8 worm cellular contexts compared by ENCODE assay signal in the genomic region with DNA sequence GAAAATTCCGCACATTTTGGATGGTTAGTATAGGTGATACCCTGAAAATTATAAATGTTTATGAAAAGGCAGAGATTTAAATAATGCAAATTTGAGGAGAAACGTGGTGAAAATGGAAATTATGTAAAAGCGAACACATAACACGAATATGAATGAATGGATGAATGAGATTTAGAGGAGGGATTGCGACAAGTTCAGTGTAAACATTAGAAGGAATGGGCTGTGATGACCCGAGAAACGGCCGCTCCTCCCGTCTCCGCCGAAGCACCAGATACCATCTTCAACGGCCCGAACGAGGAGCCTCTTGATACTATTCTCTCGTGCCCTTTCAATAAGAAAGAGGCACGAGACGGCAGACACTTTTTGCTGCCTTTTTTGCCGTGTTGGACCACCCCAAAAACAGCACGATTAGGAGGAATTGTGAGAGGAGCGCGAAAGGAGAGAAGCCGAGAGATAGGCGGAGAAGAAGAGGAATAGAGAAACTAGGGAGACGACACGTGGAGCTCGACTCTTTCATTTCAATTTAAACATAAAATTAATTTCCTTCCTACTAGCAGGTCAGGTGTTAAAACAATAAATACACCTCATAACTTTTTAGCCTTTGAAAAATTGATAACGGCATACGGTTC.
TF ChIP-seq lines count a peak whose summit lies in the region.

Gene gfat-1, minus strand, starts transcription at position 51 of the 629 bp plus-strand sequence.

TF ChIP-seq in whole organism, L1 larva, 84 proteins besides CTCF, POLR2A, EP300 and RAD21 (continues in another document):
- no peak for TF ChIP-seq ets-5 (GFP tag; IDR thresholded peaks at IDR 0.05; lab: Robert Waterston, UW)
- TF ChIP-seq nhr-19 (GFP tag; conservative IDR thresholded peaks at IDR 0.05; lab: Robert Waterston, UW) = no peak
- TF ChIP-seq ceh-8 (GFP tag; optimal IDR thresholded peaks at IDR 0.05; lab: Kevin White, UChicago) = no peak
- TF ChIP-seq isw-1 (GFP tag; IDR thresholded peaks at IDR 0.05; lab: Robert Waterston, UW) = no peak
- no peak for TF ChIP-seq ceh-90 (tag; optimal IDR thresholded peaks at IDR 0.05; lab: Kevin White, UChicago)
- TF ChIP-seq mef-2 (tag; optimal IDR thresholded peaks at IDR 0.05; lab: Kevin White, UChicago) = no peak
- peak in 1 of 2 experiments; percentile 21 for TF ChIP-seq efl-1 (optimal IDR thresholded peaks at IDR 0.05; lab: Kevin White, UChicago)
- TF ChIP-seq efl-1 (GFP tag; optimal IDR thresholded peaks at IDR 0.05 in 1 of 2; lab: Kevin White, UChicago) = peak; percentile 22 to 87
- no peak for TF ChIP-seq nhr-12 (tag; optimal IDR thresholded peaks at IDR 0.05; lab: Kevin White, UChicago)
- no peak for TF ChIP-seq mab-9 (GFP tag; IDR thresholded peaks at IDR 0.05; lab: Robert Waterston, UW)
- TF ChIP-seq jun-1 (tag; optimal IDR thresholded peaks at IDR 0.05; lab: Kevin White, UChicago) = no peak

TF ChIP-seq in whole organism, L2 larva, 48 proteins besides CTCF, POLR2A, EP300 and RAD21 (continues in another document):
- TF ChIP-seq ztf-1 (GFP tag; conservative IDR thresholded peaks at IDR 0.05; lab: Robert Waterston, UW) (no peak), blmp-1 (tag; optimal IDR thresholded peaks at IDR 0.05; lab: Kevin White, UChicago; ENCODE audit: insufficient read depth) (no peak), ceh-82 (tag; optimal IDR thresholded peaks at IDR 0.05; lab: Kevin White, UChicago) (no peak), C34F6.9 (tag; optimal IDR thresholded peaks at IDR 0.05; lab: Kevin White, UChicago) (peak; percentile 45), mdl-1 (tag; optimal IDR thresholded peaks at IDR 0.05; lab: Kevin White, UChicago) (peak; percentile 81 to 88), nhr-23 (tag; optimal IDR thresholded peaks at IDR 0.05; lab: Kevin White, UChicago) (no peak), lin-11 (tag; optimal IDR thresholded peaks at IDR 0.05; lab: Kevin White, UChicago) (no peak), elt-3 (tag; optimal IDR thresholded peaks at IDR 0.05; lab: Kevin White, UChicago) (no peak), nhr-129 (tag; optimal IDR thresholded peaks at IDR 0.05; lab: Kevin White, UChicago) (peak; percentile 16), unc-55 (GFP tag; optimal IDR thresholded peaks at IDR 0.05; lab: Kevin White, UChicago) (peak; percentile 30)

TF ChIP-seq in whole organism, L3 larva, 47 proteins besides CTCF, POLR2A, EP300 and RAD21 (continues in another document):
- TF ChIP-seq nhr-23 (tag; optimal IDR thresholded peaks at IDR 0.05; lab: Kevin White, UChicago) (no peak), sea-2 (GFP tag; optimal IDR thresholded peaks at IDR 0.05; lab: Kevin White, UChicago) (no peak), R02D3.7 (tag; optimal IDR thresholded peaks at IDR 0.05; lab: Kevin White, UChicago) (no peak), eor-1 (tag; optimal IDR thresholded peaks at IDR 0.05; lab: Kevin White, UChicago) (no peak), nhr-12 (tag; optimal IDR thresholded peaks at IDR 0.05; lab: Kevin White, UChicago) (no peak), nhr-11 (tag; optimal IDR thresholded peaks at IDR 0.05; lab: Kevin White, UChicago) (no peak), tbx-2 (tag; optimal IDR thresholded peaks at IDR 0.05; lab: Kevin White, UChicago) (no peak), lin-15B (tag; optimal IDR thresholded peaks at IDR 0.05; lab: Kevin White, UChicago) (peak; percentile 1), fkh-2 (tag; optimal IDR thresholded peaks at IDR 0.05; lab: Kevin White, UChicago) (no peak), ceh-82 (tag; optimal IDR thresholded peaks at IDR 0.05; lab: Kevin White, UChicago) (no peak), lin-39 (tag; optimal IDR thresholded peaks at IDR 0.05; lab: Kevin White, UChicago) (peak; percentile 24)

TF ChIP-seq in whole organism, L4 larva, 104 proteins besides CTCF, POLR2A, EP300 and RAD21 (continues in another document):
- TF ChIP-seq nhr-111 (GFP tag; optimal IDR thresholded peaks at IDR 0.05; lab: Kevin White, UChicago) (no peak), dmd-8 (GFP tag; IDR thresholded peaks at IDR 0.05; lab: Robert Waterston, UW) (no peak), attf-4 (tag; optimal IDR thresholded peaks at IDR 0.05; lab: Kevin White, UChicago) (no peak), mes-2 (tag; optimal IDR thresholded peaks at IDR 0.05; lab: Kevin White, UChicago; ENCODE audit: poor library complexity, severe bottlenecking) (peak; percentile 43), ztf-7 (tag; optimal IDR thresholded peaks at IDR 0.05; lab: Kevin White, UChicago) (no peak), hlh-30 (tag; optimal IDR thresholded peaks at IDR 0.05; lab: Kevin White, UChicago; ENCODE audit: insufficient read depth) (peak; percentile 57), lim-7 (GFP tag; IDR thresholded peaks at IDR 0.05; lab: Robert Waterston, UW) (0 out of 2 replicates have a peak, but pooled peaks have one; percentile 8), set-16 (GFP tag; IDR thresholded peaks at IDR 0.05; lab: Robert Waterston, UW) (peak; percentile 32), ctbp-1 (GFP tag; IDR thresholded peaks at IDR 0.05; lab: Robert Waterston, UW) (0 out of 2 replicates have a peak, but pooled peaks have one; percentile 34), daf-19 (GFP tag; conservative IDR thresholded peaks at IDR 0.05; lab: Robert Waterston, UW) (no peak)

TF ChIP-seq in whole organism, early embryonic, 17 proteins besides CTCF, POLR2A, EP300 and RAD21:
- TF ChIP-seq aly-1 (tag; optimal IDR thresholded peaks at IDR 0.05; lab: Kevin White, UChicago) (no peak), tbx-11 (GFP tag; IDR thresholded peaks at IDR 0.05; lab: Robert Waterston, UW) (no peak), flt-1 (GFP tag; IDR thresholded peaks at IDR 0.05; lab: Robert Waterston, UW) (no peak), hmg-4 (GFP tag; optimal IDR thresholded peaks at IDR 0.05; lab: Kevin White, UChicago) (peak; percentile 6), tbx-37 (GFP tag; conservative IDR thresholded peaks at IDR 0.05; lab: Robert Waterston, UW) (no peak)

TF ChIP-seq in whole organism, late embryonic, 69 proteins besides CTCF, POLR2A, EP300 and RAD21:
- TF ChIP-seq tbx-2 (tag; optimal IDR thresholded peaks at IDR 0.05; lab: Kevin White, UChicago) = peak; percentile 33
- no peak for TF ChIP-seq K02D7.2 (tag; optimal IDR thresholded peaks at IDR 0.05; lab: Kevin White, UChicago)
- no peak for TF ChIP-seq F13H6.1 (tag; optimal IDR thresholded peaks at IDR 0.05; lab: Kevin White, UChicago)
- TF ChIP-seq ceh-22 (tag; optimal IDR thresholded peaks at IDR 0.05; lab: Kevin White, UChicago) = no peak
- peak; percentile 15 for TF ChIP-seq nfya-1 (tag; optimal IDR thresholded peaks at IDR 0.05; lab: Kevin White, UChicago)
- no peak for TF ChIP-seq unc-3 (GFP tag; conservative IDR thresholded peaks at IDR 0.05; lab: Robert Waterston, UW)
- TF ChIP-seq unc-3 (tag; optimal IDR thresholded peaks at IDR 0.05; lab: Kevin White, UChicago) = no peak
- no peak for TF ChIP-seq che-1 (tag; optimal IDR thresholded peaks at IDR 0.05; lab: Kevin White, UChicago)
- TF ChIP-seq npax-4 (tag; optimal IDR thresholded peaks at IDR 0.05; lab: Kevin White, UChicago) = no peak
- TF ChIP-seq ceh-31 (tag; optimal IDR thresholded peaks at IDR 0.05; lab: Kevin White, UChicago) = peak; percentile 14
- peak; percentile 16 for TF ChIP-seq hlh-30 (tag; optimal IDR thresholded peaks at IDR 0.05; lab: Kevin White, UChicago; ENCODE audit: insufficient read depth)
- no peak for TF ChIP-seq T23F11.4 (GFP tag; optimal IDR thresholded peaks at IDR 0.05; lab: Kevin White, UChicago)
- no peak for TF ChIP-seq ceh-34 (tag; optimal IDR thresholded peaks at IDR 0.05; lab: Kevin White, UChicago)

TF ChIP-seq in whole organism, mixed stage, embryonic, 35 proteins besides CTCF, POLR2A, EP300 and RAD21:
- TF ChIP-seq unc-120 (tag; optimal IDR thresholded peaks at IDR 0.05; lab: Kevin White, UChicago; ENCODE audit: poor library complexity, severe bottlenecking) = peak; percentile 78
- TF ChIP-seq elt-1 (tag; optimal IDR thresholded peaks at IDR 0.05; lab: Kevin White, UChicago; ENCODE audit: borderline replicate concordance, insufficient read depth) = peak; percentile 26
- no peak for TF ChIP-seq ceh-39 (tag; optimal IDR thresholded peaks at IDR 0.05; lab: Kevin White, UChicago)
- TF ChIP-seq ztf-11 (tag; optimal IDR thresholded peaks at IDR 0.05; lab: Kevin White, UChicago) = no peak

TF ChIP-seq in whole organism, young adult, 124 proteins besides CTCF, POLR2A, EP300 and RAD21:
- TF ChIP-seq zfh-2 (GFP tag; conservative IDR thresholded peaks at IDR 0.05; lab: Robert Waterston, UW) = peak; percentile 41; the same call in 1 of the 2 replicates
- TF ChIP-seq let-607 (tag; optimal IDR thresholded peaks at IDR 0.05; lab: Kevin White, UChicago) = peak; percentile 32 to 52
- no peak for TF ChIP-seq Y95B8A.8 (GFP tag; IDR thresholded peaks at IDR 0.05; lab: Robert Waterston, UW)
- TF ChIP-seq mcd-1 (GFP tag; IDR thresholded peaks at IDR 0.05; lab: Robert Waterston, UW) = peak; percentile 39
- 0 out of 2 replicates have a peak, but pooled peaks have one; percentile 45 for TF ChIP-seq C17E4.6 (GFP tag; IDR thresholded peaks at IDR 0.05; lab: Robert Waterston, UW)
- no peak for TF ChIP-seq ztf-3 (GFP tag; optimal IDR thresholded peaks at IDR 0.05; lab: Kevin White, UChicago)
- TF ChIP-seq hmg-1.2 (GFP tag; IDR thresholded peaks at IDR 0.05; lab: Robert Waterston, UW) = peak; percentile 45; the same call in 1 of the 2 replicates
